Worm (Caenorhabditis elegans): ENCODE measurements around the gene ZC395.5.

DNA sequence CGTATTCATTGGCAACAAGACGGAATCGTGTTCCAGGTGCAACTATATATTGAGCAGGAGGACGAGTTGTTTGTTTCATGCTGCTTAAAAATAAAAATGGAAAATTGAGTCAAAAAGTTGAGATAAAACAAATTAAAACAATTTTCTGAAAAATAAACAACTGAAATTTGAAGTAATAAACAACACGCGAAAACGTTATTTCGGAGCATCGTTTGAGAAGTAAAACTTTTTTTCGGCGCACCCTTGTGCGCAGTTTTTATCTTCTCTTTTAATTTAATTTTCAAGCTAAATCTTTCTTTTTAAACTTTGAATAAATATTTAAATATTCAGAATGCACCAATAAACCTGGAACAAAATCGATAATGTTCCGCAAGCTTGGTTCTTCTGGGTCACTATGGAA lies 13.5 kb upstream of the ZC395.5 start, which contains the start of the genes sumv-1 and gop-1:
- TF ChIP-seq nhr-237 (tag; optimal IDR thresholded peaks at IDR 0.05) (no peak), elt-1 (tag; optimal IDR thresholded peaks at IDR 0.05) (no peak), nhr-21 (tag; optimal IDR thresholded peaks at IDR 0.05) (no peak), zag-1 (tag; optimal IDR thresholded peaks at IDR 0.05) (no peak), snpc-4 (tag; optimal IDR thresholded peaks at IDR 0.05) (no peak), lin-39 (tag; optimal IDR thresholded peaks at IDR 0.05) (no peak), nhr-77 (tag; optimal IDR thresholded peaks at IDR 0.05) (no peak), ZK546.5 (tag; optimal IDR thresholded peaks at IDR 0.05) (no peak), ztf-11 (tag; optimal IDR thresholded peaks at IDR 0.05) (no peak), ama-1 (optimal IDR thresholded peaks at IDR 0.05) (no peak), unc-39 (tag; optimal IDR thresholded peaks at IDR 0.05) (no peak), lin-13 (GFP tag; optimal IDR thresholded peaks at IDR 0.05) (no peak), skn-1 (tag; optimal IDR thresholded peaks at IDR 0.05) (no peak), F13H6.1 (tag; optimal IDR thresholded peaks at IDR 0.05) (no peak)
